Worm (Caenorhabditis elegans) whole organism, L3 larva: ENCODE results near the gene sulp-3.

Experiments
- R02D3.7 ChIP-seq: fragments of 150-350 bp; optimal IDR thresholded peaks from 2 replicates; lab custom pipeline; 2014; ENCODE audit warnings: missing biosample characterization, missing genetic modification characterization
- ZK546.5 ChIP-seq: sonication (generic microtip); optimal IDR thresholded peaks from 2 replicates; lab custom pipeline; 2017; ENCODE audit warnings: missing biosample characterization, missing genetic modification characterization
- aly-2 ChIP-seq: fragments of 150-350 bp; optimal IDR thresholded peaks from 2 replicates; lab custom pipeline; 2014; ENCODE audit warnings: missing biosample characterization, missing genetic modification characterization
- ama-1 ChIP-seq: fragments of 150-350 bp; optimal IDR thresholded peaks from 2 replicates; lab custom pipeline; 2018
- ceh-16 ChIP-seq: sonication (generic microtip); optimal IDR thresholded peaks from 2 replicates; lab custom pipeline; 2017; ENCODE audit warnings: missing biosample characterization, missing genetic modification characterization
- ceh-28 ChIP-seq: fragments of 150-350 bp; optimal IDR thresholded peaks from 2 replicates; lab custom pipeline; 2014; ENCODE audit warnings: missing biosample characterization, missing genetic modification reagents, missing genetic modification characterization
- ceh-82 ChIP-seq: fragments of 150-350 bp; optimal IDR thresholded peaks from 2 replicates; lab custom pipeline; 2014; ENCODE audit warnings: missing biosample characterization, missing genetic modification characterization
- ceh-9 ChIP-seq: sonication (generic microtip); optimal IDR thresholded peaks from 2 replicates; lab custom pipeline; 2018; ENCODE audit warnings: missing biosample characterization, missing genetic modification characterization
- daf-12 ChIP-seq: fragments of 150-350 bp; optimal IDR thresholded peaks from 2 replicates; lab custom pipeline; 2014; ENCODE audit warnings: missing biosample characterization, missing genetic modification reagents, missing genetic modification characterization
- egl-27 ChIP-seq: sonication (generic microtip); optimal IDR thresholded peaks from 4 replicates; lab custom pipeline; 2017; ENCODE audit warnings: missing biosample characterization, missing genetic modification reagents, missing genetic modification characterization
- egl-5 ChIP-seq: fragments of 150-350 bp; optimal IDR thresholded peaks from 2 replicates; lab custom pipeline; 2017; ENCODE audit warnings: missing biosample characterization, missing genetic modification reagents, missing genetic modification characterization, inconsistent platforms
- elt-1 ChIP-seq: fragments of 150-350 bp; optimal IDR thresholded peaks from 2 replicates; lab custom pipeline; 2014; ENCODE audit warnings: missing biosample characterization, missing genetic modification characterization
- elt-2 ChIP-seq: sonication (generic microtip); optimal IDR thresholded peaks from 2 replicates; lab custom pipeline; 2016; ENCODE audit warnings: missing genetic modification reagents, mild to moderate bottlenecking, missing genetic modification characterization, missing compliant biosample characterization
- elt-3 ChIP-seq, 3 experiments: fragments of 150-350 bp in 1 of 3; sonication (generic microtip) in 2 of 3; optimal IDR thresholded peaks; 2 replicates in 2 of 3; 4 replicates in 1 of 3; lab custom pipeline; 2014 to 2017; ENCODE audit warnings: missing biosample characterization in 3 of 3, missing genetic modification characterization in 3 of 3
- eor-1 ChIP-seq, 2 experiments: fragments of 150-350 bp; optimal IDR thresholded peaks; 2 replicates each; lab custom pipeline; 2014 to 2018; ENCODE audit warnings: missing biosample characterization in 2 of 2, missing genetic modification characterization in 2 of 2
- fkh-10 ChIP-seq: sonication (generic microtip); optimal IDR thresholded peaks from 2 replicates; lab custom pipeline; 2017; ENCODE audit warnings: missing biosample characterization, missing genetic modification reagents, missing genetic modification characterization
- fkh-2 ChIP-seq: fragments of 150-350 bp; optimal IDR thresholded peaks from 2 replicates; lab custom pipeline; 2014; ENCODE audit warnings: missing biosample characterization, missing genetic modification reagents, missing genetic modification characterization
- fos-1 ChIP-seq: fragments of 150-350 bp; optimal IDR thresholded peaks from 2 replicates; lab custom pipeline; 2014; ENCODE audit warnings: missing biosample characterization, missing genetic modification characterization
- hmg-11 ChIP-seq: sonication (generic microtip); optimal IDR thresholded peaks from 2 replicates; lab custom pipeline; 2016; ENCODE audit warnings: missing genetic modification characterization, missing compliant biosample characterization
- jun-1 ChIP-seq: fragments of 150-350 bp; optimal IDR thresholded peaks from 2 replicates; lab custom pipeline; 2014; ENCODE audit warnings: missing biosample characterization, missing genetic modification reagents, missing genetic modification characterization
- lin-15B ChIP-seq: fragments of 150-350 bp; optimal IDR thresholded peaks from 2 replicates; lab custom pipeline; 2014; ENCODE audit warnings: missing biosample characterization, missing genetic modification characterization
- lin-39 ChIP-seq: fragments of 150-350 bp; optimal IDR thresholded peaks from 2 replicates; lab custom pipeline; 2018; ENCODE audit warnings: missing biosample characterization, missing genetic modification reagents, missing genetic modification characterization
- lsy-12 ChIP-seq: sonication (generic microtip); optimal IDR thresholded peaks from 2 replicates; lab custom pipeline; 2016; ENCODE audit warnings: mild to moderate bottlenecking, missing genetic modification characterization, missing compliant biosample characterization
- mdl-1 ChIP-seq: fragments of 150-350 bp; optimal IDR thresholded peaks from 2 replicates; lab custom pipeline; 2014; ENCODE audit warnings: missing biosample characterization, missing genetic modification characterization
- mml-1 ChIP-seq: fragments of 150-350 bp; sonication (generic microtip); optimal IDR thresholded peaks from 3 replicates; lab custom pipeline; 2014; ENCODE audit warnings: missing biosample characterization, missing genetic modification characterization
- nfya-1 ChIP-seq: sonication (generic microtip); optimal IDR thresholded peaks from 2 replicates; lab custom pipeline; 2017; ENCODE audit warnings: missing genetic modification characterization, mild to moderate bottlenecking, missing compliant biosample characterization, antibody characterized with exemption, moderate library complexity; ENCODE audit not compliant: insufficient read depth
- nhr-11 ChIP-seq: fragments of 150-350 bp; optimal IDR thresholded peaks from 2 replicates; lab custom pipeline; 2014; ENCODE audit warnings: missing biosample characterization, missing genetic modification characterization
- nhr-12 ChIP-seq: fragments of 150-350 bp; optimal IDR thresholded peaks from 2 replicates; lab custom pipeline; 2014; ENCODE audit warnings: missing biosample characterization, missing genetic modification characterization
- nhr-23 ChIP-seq: fragments of 150-350 bp; optimal IDR thresholded peaks from 2 replicates; lab custom pipeline; 2014; ENCODE audit warnings: missing biosample characterization, missing genetic modification reagents, missing genetic modification characterization
- nhr-237 ChIP-seq: fragments of 150-350 bp; optimal IDR thresholded peaks from 2 replicates; lab custom pipeline; 2014; ENCODE audit warnings: missing biosample characterization, missing genetic modification characterization
- nhr-25 ChIP-seq: sonication (generic microtip); optimal IDR thresholded peaks from 2 replicates; lab custom pipeline; 2017; ENCODE audit warnings: missing biosample characterization, missing genetic modification characterization
- nhr-28 ChIP-seq: fragments of 150-350 bp; optimal IDR thresholded peaks from 2 replicates; lab custom pipeline; 2014; ENCODE audit warnings: missing biosample characterization, missing genetic modification characterization
- nhr-43 ChIP-seq: sonication (generic microtip); optimal IDR thresholded peaks from 2 replicates; lab custom pipeline; 2016; ENCODE audit warnings: mild to moderate bottlenecking, missing genetic modification characterization, missing compliant biosample characterization; ENCODE audit not compliant: poor library complexity, severe bottlenecking
- nhr-67 ChIP-seq: fragments of 150-350 bp; optimal IDR thresholded peaks from 2 replicates; lab custom pipeline; 2014; ENCODE audit warnings: missing biosample characterization, missing genetic modification characterization
- nhr-76 ChIP-seq: fragments of 150-350 bp; sonication (generic microtip); optimal IDR thresholded peaks from 5 replicates; lab custom pipeline; 2014; ENCODE audit warnings: missing biosample characterization, missing genetic modification characterization
- nhr-77 ChIP-seq: fragments of 150-350 bp; optimal IDR thresholded peaks from 2 replicates; lab custom pipeline; 2014; ENCODE audit warnings: missing biosample characterization, missing genetic modification characterization
- pha-4 ChIP-seq: fragments of 150-350 bp; optimal IDR thresholded peaks from 2 replicates; lab custom pipeline; 2014; ENCODE audit warnings: missing biosample characterization, missing genetic modification reagents, missing genetic modification characterization
- pqm-1 ChIP-seq: fragments of 150-350 bp; optimal IDR thresholded peaks from 2 replicates; lab custom pipeline; 2017; ENCODE audit warnings: missing biosample characterization, missing genetic modification characterization, inconsistent platforms
- sea-2 ChIP-seq: fragments of 150-350 bp; sonication (generic microtip); optimal IDR thresholded peaks from 4 replicates; lab custom pipeline; 2014; ENCODE audit warnings: missing biosample characterization, missing genetic modification reagents, missing genetic modification characterization
- skn-1 ChIP-seq: fragments of 150-350 bp; optimal IDR thresholded peaks from 2 replicates; lab custom pipeline; 2014; ENCODE audit warnings: missing biosample characterization, missing genetic modification characterization
- snpc-4 ChIP-seq: fragments of 150-350 bp; optimal IDR thresholded peaks from 2 replicates; lab custom pipeline; 2014; ENCODE audit warnings: missing biosample characterization, missing genetic modification characterization
- tbx-2 ChIP-seq: sonication (generic microtip); optimal IDR thresholded peaks from 2 replicates; lab custom pipeline; 2016; ENCODE audit warnings: mild to moderate bottlenecking, missing genetic modification characterization, missing compliant biosample characterization
- unc-39 ChIP-seq: sonication (generic microtip); optimal IDR thresholded peaks from 4 replicates; lab custom pipeline; 2017; ENCODE audit warnings: missing biosample characterization, missing genetic modification characterization
- unc-62 ChIP-seq: fragments of 150-350 bp; sonication (generic microtip); optimal IDR thresholded peaks from 4 replicates; lab custom pipeline; 2014; ENCODE audit warnings: missing biosample characterization, missing genetic modification reagents, missing genetic modification characterization
- zag-1 ChIP-seq: fragments of 150-350 bp; optimal IDR thresholded peaks from 2 replicates; lab custom pipeline; 2014; ENCODE audit warnings: missing biosample characterization, missing genetic modification characterization
- ztf-11 ChIP-seq: fragments of 150-350 bp; optimal IDR thresholded peaks from 2 replicates; lab custom pipeline; 2014; ENCODE audit warnings: missing biosample characterization, missing genetic modification characterization
- ztf-4 ChIP-seq: fragments of 150-350 bp; optimal IDR thresholded peaks from 2 replicates; lab custom pipeline; 2014; ENCODE audit warnings: missing biosample characterization, missing genetic modification characterization

sulp-3 gene

ce11 chrX:8371906-8372305 is 36.3 kb downstream of the sulp-3 start, which contains the start of gene nep-15:
TSS of gene nep-15 (plus strand) at chrX:8372206.
- no peak for TF ChIP-seq hmg-11 (tag; lab: Kevin White, UChicago)
- no peak for TF ChIP-seq jun-1 (tag; lab: Kevin White, UChicago)
- TF ChIP-seq ceh-28 (tag; lab: Kevin White, UChicago): no peak
- no peak for TF ChIP-seq tbx-2 (tag; lab: Kevin White, UChicago)
- no peak for TF ChIP-seq nhr-25
- TF ChIP-seq ztf-11 (tag; lab: Kevin White, UChicago): no peak

- TF ChIP-seq hmg-11 (tag; lab: Kevin White, UChicago) (peak; percentile 56), egl-27 (tag; lab: Kevin White, UChicago) (peak; percentile 3), jun-1 (tag; lab: Kevin White, UChicago) (peak; percentile 81), lin-39 (tag; lab: Kevin White, UChicago) (peak; percentile 63), nhr-43 (tag; lab: Kevin White, UChicago) (no peak), elt-1 (tag; lab: Kevin White, UChicago) (no peak), daf-12 (tag; lab: Kevin White, UChicago) (no peak), nhr-77 (tag; lab: Kevin White, UChicago) (no peak), snpc-4 (tag; lab: Kevin White, UChicago) (peak; percentile 69), mml-1 (tag; lab: Kevin White, UChicago) (no peak), unc-39 (tag; lab: Kevin White, UChicago) (no peak), lsy-12 (tag; lab: Kevin White, UChicago) (peak; percentile 8), elt-2 (tag; lab: Kevin White, UChicago) (peak; percentile 62), sea-2 (GFP tag; lab: Kevin White, UChicago) (no peak), ceh-16 (no peak), ztf-4 (tag; lab: Kevin White, UChicago) (no peak), nhr-23 (tag; lab: Kevin White, UChicago) (no peak), R02D3.7 (tag; lab: Kevin White, UChicago) (peak; percentile 42), elt-3 (tag; optimal IDR thresholded peaks at IDR 0.05; lab: Kevin White, UChicago) (no peak), ceh-82 (tag; lab: Kevin White, UChicago) (no peak), ztf-11 (tag; lab: Kevin White, UChicago) (no peak), zag-1 (tag; lab: Kevin White, UChicago) (no peak), fkh-10 (GFP tag; lab: Kevin White, UChicago) (no peak), mdl-1 (no peak), nhr-25 (no peak), fos-1 (tag; lab: Kevin White, UChicago) (no peak), fkh-2 (tag; lab: Kevin White, UChicago) (no peak), aly-2 (no peak), ceh-9 (tag; lab: Kevin White, UChicago) (no peak), skn-1 (no peak), egl-5 (tag; lab: Kevin White, UChicago) (no peak), lin-15B (tag; lab: Kevin White, UChicago) (peak; percentile 64), pha-4 (tag; lab: Kevin White, UChicago) (peak; percentile 80), nhr-76 (tag; lab: Kevin White, UChicago) (no peak), tbx-2 (tag; lab: Kevin White, UChicago) (peak; percentile 72), pqm-1 (tag; lab: Kevin White, UChicago) (peak; percentile 82), nhr-11 (tag; lab: Kevin White, UChicago) (no peak), ZK546.5 (tag; lab: Kevin White, UChicago) (no peak), nhr-12 (tag; lab: Kevin White, UChicago) (no peak), nhr-28 (tag; lab: Kevin White, UChicago) (no peak), nfya-1 (peak; percentile 86), eor-1 (tag; optimal IDR thresholded peaks at IDR 0.05; lab: Kevin White, UChicago) (no peak), nhr-237 (tag; lab: Kevin White, UChicago) (no peak), nhr-67 (no peak), ama-1 (lab: Kevin White, UChicago) (no peak), unc-62 (GFP tag; lab: Kevin White, UChicago) (no peak), ceh-28 (tag; lab: Kevin White, UChicago) (peak; percentile 45)
Measured at ce11 chrX:8368210-8368609, 40.0 kb downstream of the sulp-3 start.
